Worm (Caenorhabditis elegans) whole organism, L4/young adult: ENCODE measurements around the gene unc-9.

Experiments
- W03F9.2 ChIP-seq: fragments of 150-350 bp; optimal IDR thresholded peaks from 2 replicates; lab custom pipeline; 2014; ENCODE audit warnings: missing biosample characterization, missing genetic modification characterization
- dao-5 ChIP-seq: sonication (generic microtip); optimal IDR thresholded peaks from 2 replicates; lab custom pipeline; 2016; ENCODE audit warnings: missing genotype, missing genetic modification characterization, moderate library complexity, missing compliant biosample characterization
- him-1 ChIP-seq: sonication (generic microtip); optimal IDR thresholded peaks from 2 replicates; lab custom pipeline; 2016; ENCODE audit warnings: missing genotype, missing genetic modification reagents, missing genetic modification characterization, missing compliant biosample characterization

ce11 chrX:13264550-13264949 lies 63.0 kb downstream of the unc-9 start:
- TF ChIP-seq dao-5 (peak; percentile 77), him-1 (tag; lab: Kevin White, UChicago) (peak; percentile 68), W03F9.2 (tag; lab: Kevin White, UChicago) (no peak)
